Fruit fly (Drosophila melanogaster): Measurements from ENCODE around the gene CG31404.
A peak's percentile ranks its signal among the peaks of the same experiment; 100 is the strongest.

Gene CG31404

dm6 chr3R:19335482-19335881, 40.3 kb downstream of the CG31404 start:
- TF ChIP-seq ovo (GFP tag; optimal IDR thresholded peaks at IDR 0.05) = no peak
- no peak for TF ChIP-seq bab1 (GFP tag; optimal IDR thresholded peaks at IDR 0.05)
- no peak for TF ChIP-seq Crg-1 (GFP tag; optimal IDR thresholded peaks at IDR 0.05)
- no peak for TF ChIP-seq Hr96 (GFP tag; optimal IDR thresholded peaks at IDR 0.05)
- TF ChIP-seq cnc (optimal IDR thresholded peaks at IDR 0.05) = no peak
- TF ChIP-seq CG14711 (tag; optimal IDR thresholded peaks at IDR 0.05) = no peak
- no peak for TF ChIP-seq CG11617 (GFP tag; optimal IDR thresholded peaks at IDR 0.05)
- TF ChIP-seq kay (GFP tag; ENCODE audit: borderline replicate concordance) = no peak
- TF ChIP-seq CG33017 (tag; optimal IDR thresholded peaks at IDR 0.05) = no peak
- no peak for TF ChIP-seq cic (GFP tag; optimal IDR thresholded peaks at IDR 0.05)
- TF ChIP-seq CG1620 (GFP tag; optimal IDR thresholded peaks at IDR 0.05) = no peak
- no peak for TF ChIP-seq CG7101 (tag; optimal IDR thresholded peaks at IDR 0.05)
- TF ChIP-seq CG7045 (GFP tag; optimal IDR thresholded peaks at IDR 0.05) = no peak
- no peak for TF ChIP-seq CG5204 (GFP tag; optimal IDR thresholded peaks at IDR 0.05)
- TF ChIP-seq CG12768 (GFP tag; optimal IDR thresholded peaks at IDR 0.05) = no peak
- no peak for TF ChIP-seq toe (GFP tag; optimal IDR thresholded peaks at IDR 0.05)
- TF ChIP-seq Mnt (GFP tag; optimal IDR thresholded peaks at IDR 0.05) = no peak
- no peak for TF ChIP-seq Clk (GFP tag; optimal IDR thresholded peaks at IDR 0.05)
- TF ChIP-seq pad (GFP tag; optimal IDR thresholded peaks at IDR 0.05) = no peak
- TF ChIP-seq tj (GFP tag; optimal IDR thresholded peaks at IDR 0.05) = no peak

- TF ChIP-seq CG7045 (GFP tag; optimal IDR thresholded peaks at IDR 0.05) = no peak
- no peak for TF ChIP-seq CG1620 (GFP tag; optimal IDR thresholded peaks at IDR 0.05)
- TF ChIP-seq toe (GFP tag; optimal IDR thresholded peaks at IDR 0.05) = no peak
- no peak for TF ChIP-seq CG14711 (tag; optimal IDR thresholded peaks at IDR 0.05)
- no peak for TF ChIP-seq Clk (GFP tag; optimal IDR thresholded peaks at IDR 0.05)
- no peak for TF ChIP-seq CG33017 (tag; optimal IDR thresholded peaks at IDR 0.05)
- no peak for TF ChIP-seq cic (GFP tag; optimal IDR thresholded peaks at IDR 0.05)
- no peak for TF ChIP-seq cnc (optimal IDR thresholded peaks at IDR 0.05)
- no peak for TF ChIP-seq Hr96 (GFP tag; optimal IDR thresholded peaks at IDR 0.05)
- no peak for TF ChIP-seq CG11617 (GFP tag; optimal IDR thresholded peaks at IDR 0.05)
- TF ChIP-seq ovo (GFP tag; optimal IDR thresholded peaks at IDR 0.05) = no peak
Observed at dm6 chr3R:19332553-19332952, 43.3 kb downstream of the CG31404 start.

- TF ChIP-seq Clk (GFP tag; optimal IDR thresholded peaks at IDR 0.05) (no peak), cnc (optimal IDR thresholded peaks at IDR 0.05) (no peak), CG12768 (GFP tag; optimal IDR thresholded peaks at IDR 0.05) (no peak), Hr96 (GFP tag; optimal IDR thresholded peaks at IDR 0.05) (no peak), CG7045 (GFP tag; optimal IDR thresholded peaks at IDR 0.05) (no peak), Mnt (GFP tag; optimal IDR thresholded peaks at IDR 0.05) (no peak), CG33017 (tag; optimal IDR thresholded peaks at IDR 0.05) (no peak), bab1 (GFP tag; optimal IDR thresholded peaks at IDR 0.05) (no peak), toe (GFP tag; optimal IDR thresholded peaks at IDR 0.05) (no peak), CG1620 (GFP tag; optimal IDR thresholded peaks at IDR 0.05) (no peak), pad (GFP tag; optimal IDR thresholded peaks at IDR 0.05) (no peak), CG5204 (GFP tag; optimal IDR thresholded peaks at IDR 0.05) (no peak), CG7101 (tag; optimal IDR thresholded peaks at IDR 0.05) (no peak)
Observed at dm6 chr3R:19332052-19332451, 43.8 kb downstream of the CG31404 start.

- TF ChIP-seq Clk (GFP tag; optimal IDR thresholded peaks at IDR 0.05) (no peak), Crg-1 (GFP tag; optimal IDR thresholded peaks at IDR 0.05) (no peak)
Observed at dm6 chr3R:19328716-19329115, 47.1 kb downstream of the CG31404 start.

- TF ChIP-seq Clk (GFP tag; optimal IDR thresholded peaks at IDR 0.05) (no peak), kay (GFP tag; ENCODE audit: borderline replicate concordance) (peak; percentile 11), pad (GFP tag; optimal IDR thresholded peaks at IDR 0.05) (no peak), tj (GFP tag; optimal IDR thresholded peaks at IDR 0.05) (peak; percentile 2)
Observed at dm6 chr3R:19326043-19326805, 49.6 kb downstream of the CG31404 start, which contains the start of gene Delta. Delta (minus strand) TSS chr3R:19326217.

Measured in whole organism, adult.